Fruit fly (Drosophila melanogaster) whole organism, pupa: ENCODE measurements around the gene CG2202.

Experiments used
- CG10348 ChIP-seq: fragments of 200-800 bp; sonication (Bioruptor generic); IDR thresholded peaks from 2 replicates; pipeline ENCODE4 v1.3.6; 2022; ENCODE audit warnings: missing biosample characterization, missing genetic modification characterization
- CG12605 ChIP-seq: fragments of 200-800 bp; sonication (Bioruptor generic); IDR thresholded peaks from 2 replicates; pipeline ENCODE4 v1.3.6; 2022; ENCODE audit warnings: missing biosample characterization, missing genetic modification characterization
- CG13204 ChIP-seq: fragments of 200-800 bp; sonication (Bioruptor generic); optimal IDR thresholded peaks from 2 replicates; lab custom pipeline; 2018; ENCODE audit warnings: missing biosample characterization, mild to moderate bottlenecking, missing genetic modification characterization, moderate library complexity
- CG14655 ChIP-seq: fragments of 200-800 bp; sonication (Bioruptor generic); optimal IDR thresholded peaks from 3 replicates; lab custom pipeline; 2017; ENCODE audit warnings: mild to moderate bottlenecking, missing biosample characterization, missing genetic modification reagents, missing genetic modification characterization
- CG15710 ChIP-seq: fragments of 200-800 bp; sonication (Bioruptor generic); optimal IDR thresholded peaks from 2 replicates; lab custom pipeline; 2018; ENCODE audit warnings: missing biosample characterization, mild to moderate bottlenecking, missing genetic modification characterization, moderate library complexity
- CG17806 ChIP-seq: fragments of 200-800 bp; sonication (Bioruptor generic); optimal IDR thresholded peaks from 2 replicates; lab custom pipeline; 2018; ENCODE audit warnings: missing biosample characterization, mild to moderate bottlenecking, missing genetic modification characterization, moderate library complexity
- CG32121 ChIP-seq: fragments of 200-800 bp; sonication (Bioruptor generic); IDR thresholded peaks from 2 replicates; pipeline ENCODE4 v1.3.6; 2022; ENCODE audit warnings: missing biosample characterization, missing genetic modification characterization
- CG34367 ChIP-seq: fragments of 200-800 bp; sonication (Bioruptor generic); optimal IDR thresholded peaks from 2 replicates; lab custom pipeline; 2018; ENCODE audit warnings: missing biosample characterization, mild to moderate bottlenecking, missing genetic modification characterization
- CG4496 ChIP-seq: fragments of 200-800 bp; sonication (Bioruptor generic); IDR thresholded peaks from 3 replicates; pipeline ENCODE4 v1.3.6; 2022; ENCODE audit warnings: missing biosample characterization, missing genetic modification characterization
- CG8159 ChIP-seq: fragments of 200-800 bp; sonication (Bioruptor generic); optimal IDR thresholded peaks from 3 replicates; lab custom pipeline; 2018; ENCODE audit warnings: missing biosample characterization, mild to moderate bottlenecking, missing genetic modification characterization, moderate library complexity
- CG8301 ChIP-seq: fragments of 200-800 bp; sonication (Bioruptor generic); optimal IDR thresholded peaks from 2 replicates; lab custom pipeline; 2018; ENCODE audit warnings: missing biosample characterization, mild to moderate bottlenecking, missing genetic modification characterization
- CG9948 ChIP-seq: fragments of 200-800 bp; sonication (Bioruptor generic); optimal IDR thresholded peaks from 2 replicates; lab custom pipeline; 2018; ENCODE audit warnings: missing biosample characterization, mild to moderate bottlenecking, missing genetic modification characterization, moderate library complexity
- D1 ChIP-seq: fragments of 200-800 bp; sonication (Bioruptor generic); optimal IDR thresholded peaks from 2 replicates; lab custom pipeline; 2018; ENCODE audit warnings: missing biosample characterization, mild to moderate bottlenecking, missing genetic modification characterization, moderate library complexity
- EcR ChIP-seq: fragments of 200-800 bp; sonication (Bioruptor generic); optimal IDR thresholded peaks from 3 replicates; lab custom pipeline; 2019; ENCODE audit warnings: missing biosample characterization, missing genetic modification characterization, mild to moderate bottlenecking, moderate library complexity, missing genetic modification reagents
- Ets98B ChIP-seq: fragments of 200-800 bp; sonication (Bioruptor generic); IDR thresholded peaks from 2 replicates; pipeline ENCODE4 v1.3.6; 2022; ENCODE audit warnings: missing biosample characterization, missing genetic modification characterization
- Pif1A ChIP-seq: fragments of 200-800 bp; sonication (Bioruptor generic); optimal IDR thresholded peaks from 3 replicates; lab custom pipeline; 2016; ENCODE audit warnings: missing biosample characterization, missing genetic modification characterization
- Pif1B ChIP-seq: fragments of 200-800 bp; sonication (Bioruptor generic); optimal IDR thresholded peaks from 3 replicates; lab custom pipeline; 2016; ENCODE audit warnings: missing biosample characterization, missing genetic modification characterization
- Snoo ChIP-seq: fragments of 200-800 bp; sonication (Bioruptor generic); optimal IDR thresholded peaks from 3 replicates; lab custom pipeline; 2017; ENCODE audit warnings: missing biosample characterization, mild to moderate bottlenecking, missing genetic modification characterization, inconsistent platforms
- fd96Ca ChIP-seq: fragments of 200-800 bp; sonication (Bioruptor generic); IDR thresholded peaks from 3 replicates; pipeline ENCODE4 v1.3.6; 2022; ENCODE audit warnings: missing biosample characterization, missing genetic modification characterization
- gl ChIP-seq: fragments of 200-800 bp; sonication (Bioruptor generic); optimal IDR thresholded peaks from 2 replicates; lab custom pipeline; 2018; ENCODE audit warnings: missing biosample characterization, mild to moderate bottlenecking, missing genetic modification characterization
- rn ChIP-seq: fragments of 200-800 bp; sonication (Bioruptor generic); IDR thresholded peaks from 2 replicates; pipeline ENCODE4 v1.3.6; 2022; ENCODE audit warnings: missing biosample characterization, missing genetic modification characterization

CG2202 gene

dm6 chrX:10815511-10816080 is 33.0 kb upstream of the CG2202 start:
- TF ChIP-seq EcR (GFP tag; lab: Kevin White, UChicago) (no peak), CG17806 (tag; lab: Kevin White, UChicago) (no peak), CG10348 (no peak), gl (tag; lab: Kevin White, UChicago) (no peak), Snoo (tag; lab: Kevin White, UChicago) (no peak), CG13204 (GFP tag; lab: Kevin White, UChicago) (no peak), CG8159 (tag; lab: Kevin White, UChicago) (no peak), D1 (tag; lab: Kevin White, UChicago) (no peak), rn (no peak), CG4496 (GFP tag; lab: Robert Waterston, UW) (no peak), CG32121 (GFP tag; lab: Robert Waterston, UW) (no peak)
- TF ChIP-seq, all 21 proteins: peak for 0

dm6 chrX:10816856-10817255 is 31.7 kb upstream of the CG2202 start:
- TF ChIP-seq EcR (GFP tag; lab: Kevin White, UChicago) (no peak), CG34367 (tag; lab: Kevin White, UChicago) (no peak), CG32121 (GFP tag; lab: Robert Waterston, UW) (no peak), Pif1A (GFP tag; lab: Kevin White, UChicago) (no peak), CG10348 (no peak), CG8159 (tag; lab: Kevin White, UChicago) (no peak), CG15710 (no peak), CG4496 (GFP tag; lab: Robert Waterston, UW) (no peak)

dm6 chrX:10820741-10821140 is 27.8 kb upstream of the CG2202 start:
- TF ChIP-seq CG15710: no peak
- TF ChIP-seq CG8159 (tag; lab: Kevin White, UChicago): no peak
- TF ChIP-seq CG12605 (GFP tag; lab: Robert Waterston, UW): no peak
- no peak for TF ChIP-seq Pif1B (GFP tag; lab: Kevin White, UChicago)
- no peak for TF ChIP-seq CG17806 (tag; lab: Kevin White, UChicago)
- TF ChIP-seq D1 (tag; lab: Kevin White, UChicago): no peak
- no peak for TF ChIP-seq CG9948
- TF ChIP-seq CG10348: no peak
- TF ChIP-seq fd96Ca: no peak
- no peak for TF ChIP-seq EcR (GFP tag; lab: Kevin White, UChicago)

- TF ChIP-seq CG12605 (GFP tag; lab: Robert Waterston, UW) (no peak), CG9948 (no peak), fd96Ca (no peak), CG8301 (tag; lab: Kevin White, UChicago) (no peak), CG34367 (tag; lab: Kevin White, UChicago) (no peak), D1 (tag; lab: Kevin White, UChicago) (no peak), Pif1A (GFP tag; lab: Kevin White, UChicago) (no peak), rn (no peak), Snoo (tag; lab: Kevin White, UChicago) (no peak), CG4496 (GFP tag; lab: Robert Waterston, UW) (no peak), CG13204 (GFP tag; lab: Kevin White, UChicago) (no peak), CG32121 (GFP tag; lab: Robert Waterston, UW) (no peak), EcR (GFP tag; lab: Kevin White, UChicago) (no peak), CG15710 (no peak), CG17806 (tag; lab: Kevin White, UChicago) (no peak), Ets98B (GFP tag; lab: Robert Waterston, UW) (no peak), Pif1B (GFP tag; lab: Kevin White, UChicago) (no peak), gl (tag; lab: Kevin White, UChicago) (no peak), CG8159 (tag; lab: Kevin White, UChicago) (no peak), CG14655 (GFP tag; lab: Kevin White, UChicago) (no peak)
Observed at dm6 chrX:10822096-10822495, 26.5 kb upstream of the CG2202 start.

- TF ChIP-seq Pif1A (GFP tag; lab: Kevin White, UChicago) (no peak), CG15710 (no peak), CG4496 (GFP tag; lab: Robert Waterston, UW) (no peak), CG32121 (GFP tag; lab: Robert Waterston, UW) (no peak), Pif1B (GFP tag; lab: Kevin White, UChicago) (no peak), EcR (GFP tag; lab: Kevin White, UChicago) (no peak), Ets98B (GFP tag; lab: Robert Waterston, UW) (no peak), D1 (tag; lab: Kevin White, UChicago) (no peak)
Observed at dm6 chrX:10822678-10823440, 25.7 kb upstream of the CG2202 start.

- TF ChIP-seq Snoo (tag; lab: Kevin White, UChicago): no peak
- TF ChIP-seq gl (tag; lab: Kevin White, UChicago): no peak
- TF ChIP-seq CG32121 (GFP tag; lab: Robert Waterston, UW): no peak
- TF ChIP-seq CG9948: no peak
- TF ChIP-seq CG34367 (tag; lab: Kevin White, UChicago): no peak
- TF ChIP-seq CG14655 (GFP tag; lab: Kevin White, UChicago): no peak
- TF ChIP-seq rn: no peak
- TF ChIP-seq Ets98B (GFP tag; lab: Robert Waterston, UW): no peak
- no peak for TF ChIP-seq CG15710
- no peak for TF ChIP-seq CG13204 (GFP tag; lab: Kevin White, UChicago)
- no peak for TF ChIP-seq CG8159 (tag; lab: Kevin White, UChicago)
- TF ChIP-seq CG4496 (GFP tag; lab: Robert Waterston, UW): no peak
- TF ChIP-seq CG10348: no peak
- TF ChIP-seq Pif1A (GFP tag; lab: Kevin White, UChicago): no peak
- TF ChIP-seq fd96Ca: no peak
- TF ChIP-seq CG12605 (GFP tag; lab: Robert Waterston, UW): no peak
- no peak for TF ChIP-seq CG8301 (tag; lab: Kevin White, UChicago)
- TF ChIP-seq Pif1B (GFP tag; lab: Kevin White, UChicago): no peak
Observed at dm6 chrX:10823441-10823818, 25.1 kb upstream of the CG2202 start.
